Worm (Caenorhabditis elegans): ENCODE results near the gene dop-1.

The dop-1 gene

DNA sequence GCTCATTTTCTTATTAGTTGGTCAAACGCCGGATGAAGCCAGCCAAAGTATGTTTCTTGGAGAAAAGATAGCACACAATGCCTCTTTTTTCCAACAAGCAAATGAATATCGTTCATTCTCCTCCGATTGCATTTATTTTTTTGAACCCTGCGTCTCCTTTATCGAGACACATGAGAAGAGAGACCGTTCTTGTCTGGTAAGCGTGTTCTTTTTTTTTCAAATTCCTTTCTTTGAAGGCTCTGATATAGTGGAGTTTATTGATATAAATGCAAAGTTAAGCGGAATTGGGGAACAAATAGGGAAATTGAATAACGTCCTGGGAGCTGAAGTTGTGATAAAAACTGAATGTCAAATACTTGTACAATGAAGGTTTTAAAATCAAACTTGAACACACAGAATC lies 56.1 kb downstream of the dop-1 start, which contains the start of gene F14H12.7:
F14H12.7 (minus strand) TSS at position 101 of the 400 bp plus-strand sequence.
- TF ChIP-seq cebp-2 (GFP tag; IDR thresholded peaks at IDR 0.05): no peak
- no peak for TF ChIP-seq lag-1 (GFP tag; IDR thresholded peaks at IDR 0.05)
- no peak for TF ChIP-seq tbp1 (GFP tag; optimal IDR thresholded peaks at IDR 0.05)
- TF ChIP-seq hmg-20 (GFP tag; IDR thresholded peaks at IDR 0.05): no peak

Measured in whole organism, young adult.